Fruit fly (Drosophila melanogaster) whole organism, adult: ENCODE data around the gene CG12605.

ENCODE experiments used
- Clk ChIP-seq: fragments of 200-800 bp; sonication (Bioruptor generic); optimal IDR thresholded peaks from 2 replicates; lab custom pipeline; 2017; ENCODE audit warnings: missing biosample characterization, missing genetic modification characterization
- Hr96 ChIP-seq: fragments of 200-800 bp; sonication (Bioruptor generic); optimal IDR thresholded peaks from 2 replicates; lab custom pipeline; 2016; ENCODE audit warnings: missing biosample characterization, missing genetic modification characterization
- Mnt ChIP-seq: fragments of 200-800 bp; sonication (Bioruptor generic); optimal IDR thresholded peaks from 2 replicates; lab custom pipeline; 2016; ENCODE audit warnings: missing biosample characterization, mild to moderate bottlenecking, missing genetic modification characterization
- ovo ChIP-seq: fragments of 200-800 bp; sonication (Bioruptor generic); optimal IDR thresholded peaks from 2 replicates; lab custom pipeline; 2016; ENCODE audit warnings: missing biosample characterization, missing genetic modification characterization
- pad ChIP-seq: fragments of 200-800 bp; sonication (Bioruptor generic); optimal IDR thresholded peaks from 3 replicates; lab custom pipeline; 2017; ENCODE audit warnings: missing biosample characterization, missing genetic modification characterization, mild to moderate bottlenecking, moderate library complexity, missing genetic modification reagents

DNA sequence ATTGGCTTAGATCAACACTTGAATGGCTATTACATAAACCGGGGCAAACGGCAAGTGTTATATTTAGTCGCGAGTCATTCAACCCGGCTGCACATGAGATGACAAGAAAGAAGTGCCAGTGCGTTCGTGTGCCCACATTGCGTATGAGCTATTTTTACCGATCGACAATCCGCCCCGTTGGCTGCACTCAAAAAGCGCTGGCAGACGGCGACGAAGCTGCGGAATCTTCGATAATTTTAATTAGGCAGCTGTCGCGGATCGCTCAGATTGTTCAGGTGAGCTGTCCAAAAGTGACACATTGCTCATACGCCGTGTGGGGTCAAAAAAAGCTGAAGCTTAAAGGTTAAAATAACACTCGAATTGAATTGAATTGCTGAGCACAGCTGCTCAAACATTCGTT lies 30.5 kb downstream of the CG12605 start:
- TF ChIP-seq Mnt (GFP tag; lab: Kevin White, UChicago) (no peak), Clk (GFP tag; lab: Kevin White, UChicago) (no peak), pad (no peak), Hr96 (GFP tag; lab: Kevin White, UChicago) (no peak), ovo (GFP tag; lab: Kevin White, UChicago) (no peak)
